Worm (Caenorhabditis elegans) whole organism, early embryonic: ENCODE data around the gene dylt-3.
A peak's percentile ranks its signal among the peaks of the same experiment; 100 is the strongest.

Experiments used
- B0310.2 ChIP-seq: sonication (generic microtip); optimal IDR thresholded peaks from 2 replicates; lab custom pipeline; 2016; ENCODE audit warnings: mild to moderate bottlenecking, missing genetic modification characterization, missing compliant biosample characterization
- F13C5.2 ChIP-seq: sonication (generic microtip); optimal IDR thresholded peaks from 2 replicates; lab custom pipeline; 2017; ENCODE audit warnings: mild to moderate bottlenecking, missing genetic modification characterization, inconsistent platforms, missing compliant biosample characterization
- aly-1 ChIP-seq: sonication (generic microtip); optimal IDR thresholded peaks from 2 replicates; lab custom pipeline; 2016; ENCODE audit warnings: missing genetic modification characterization, missing compliant biosample characterization
- ama-1 ChIP-seq: fragments of 150-350 bp; optimal IDR thresholded peaks from 2 replicates; lab custom pipeline; 2014
- ceh-13 ChIP-seq: fragments of 200-800 bp; sonication (Bioruptor generic); optimal IDR thresholded peaks from 2 replicates; lab custom pipeline; 2018; ENCODE audit warnings: mild to moderate bottlenecking, missing genetic modification characterization, missing compliant biosample characterization
- ceh-36 ChIP-seq: sonication (generic microtip); optimal IDR thresholded peaks from 2 replicates; lab custom pipeline; 2016; ENCODE audit warnings: missing genetic modification characterization, inconsistent platforms, missing compliant biosample characterization
- ets-7 ChIP-seq: sonication (generic microtip); optimal IDR thresholded peaks from 2 replicates; lab custom pipeline; 2016; ENCODE audit warnings: missing genotype, missing genetic modification characterization, missing compliant biosample characterization
- flt-1 ChIP-seq: fragments of 200-800 bp; sonication (Bioruptor generic); IDR thresholded peaks from 2 replicates; pipeline ENCODE4 v1.3.6; 2022; ENCODE audit warnings: missing genetic modification characterization, missing compliant biosample characterization
- hmbx-1 ChIP-seq: sonication (generic microtip); optimal IDR thresholded peaks from 2 replicates; lab custom pipeline; 2016; ENCODE audit warnings: mild to moderate bottlenecking, missing genetic modification characterization, missing compliant biosample characterization
- hmg-4 ChIP-seq: fragments of 200-800 bp; sonication (Bioruptor generic); optimal IDR thresholded peaks from 2 replicates; lab custom pipeline; 2018; ENCODE audit warnings: mild to moderate bottlenecking, missing genetic modification characterization, missing compliant biosample characterization
- hnd-1 ChIP-seq: sonication (generic microtip); optimal IDR thresholded peaks from 2 replicates; lab custom pipeline; 2016; ENCODE audit warnings: missing genetic modification characterization, missing compliant biosample characterization
- pes-1 ChIP-seq: fragments of 200-800 bp; sonication (Bioruptor generic); IDR thresholded peaks from 2 replicates; pipeline ENCODE4 v1.3.6; 2022; ENCODE audit warnings: missing genetic modification reagents, missing genetic modification characterization, missing compliant biosample characterization
- scrt-1 ChIP-seq: fragments of 200-800 bp; sonication (Bioruptor generic); IDR thresholded peaks from 2 replicates; pipeline ENCODE4 v1.3.6; 2022; ENCODE audit warnings: missing genetic modification characterization, missing compliant biosample characterization
- sea-1 ChIP-seq: fragments of 200-800 bp; sonication (Bioruptor generic); conservative IDR thresholded peaks from 2 replicates; pipeline ENCODE4 v1.3.6; 2022; ENCODE audit warnings: missing genetic modification characterization, missing compliant biosample characterization
- tbx-11 ChIP-seq: fragments of 200-800 bp; sonication (Bioruptor generic); IDR thresholded peaks from 2 replicates; pipeline ENCODE4 v1.3.6; 2022; ENCODE audit warnings: missing genetic modification characterization, missing compliant biosample characterization
- tbx-37 ChIP-seq: fragments of 200-800 bp; sonication (Bioruptor generic); conservative IDR thresholded peaks from 2 replicates; pipeline ENCODE4 v1.3.6; 2022; ENCODE audit warnings: missing genetic modification reagents, missing genetic modification characterization, missing compliant biosample characterization
- tra-4 ChIP-seq: sonication (generic microtip); optimal IDR thresholded peaks from 2 replicates; lab custom pipeline; 2017; ENCODE audit warnings: missing genetic modification characterization, missing compliant biosample characterization

Gene dylt-3

DNA sequence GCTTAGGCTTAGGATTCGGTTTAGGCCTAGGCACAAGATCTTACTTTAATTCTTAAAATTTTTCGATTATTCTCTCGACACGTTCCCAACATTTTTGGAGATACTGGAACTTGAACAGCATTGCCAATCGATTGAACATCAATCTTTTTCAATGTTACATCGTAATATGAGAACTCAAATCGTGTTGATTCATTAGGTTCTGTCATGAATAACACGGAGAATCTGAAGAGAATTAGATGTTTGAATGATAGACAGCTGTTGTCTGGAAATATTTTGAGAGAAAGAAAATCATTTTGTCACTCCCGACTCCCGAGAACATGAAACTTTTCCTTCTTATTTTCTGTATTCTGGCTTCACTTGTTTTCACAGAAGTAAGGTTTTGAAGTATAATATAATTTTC, 12.3 kb upstream of the dylt-3 start, which contains the start of gene T05C12.15:
TSS of gene T05C12.15 (plus strand) at position 301 of the 400 bp plus-strand sequence.
- TF ChIP-seq ama-1 (lab: Kevin White, UChicago) (no peak), pes-1 (GFP tag; lab: Robert Waterston, UW) (no peak), ets-7 (tag; lab: Kevin White, UChicago) (no peak), B0310.2 (tag; lab: Kevin White, UChicago) (no peak), sea-1 (GFP tag; lab: Robert Waterston, UW) (no peak), aly-1 (tag; lab: Kevin White, UChicago) (no peak)

DNA sequence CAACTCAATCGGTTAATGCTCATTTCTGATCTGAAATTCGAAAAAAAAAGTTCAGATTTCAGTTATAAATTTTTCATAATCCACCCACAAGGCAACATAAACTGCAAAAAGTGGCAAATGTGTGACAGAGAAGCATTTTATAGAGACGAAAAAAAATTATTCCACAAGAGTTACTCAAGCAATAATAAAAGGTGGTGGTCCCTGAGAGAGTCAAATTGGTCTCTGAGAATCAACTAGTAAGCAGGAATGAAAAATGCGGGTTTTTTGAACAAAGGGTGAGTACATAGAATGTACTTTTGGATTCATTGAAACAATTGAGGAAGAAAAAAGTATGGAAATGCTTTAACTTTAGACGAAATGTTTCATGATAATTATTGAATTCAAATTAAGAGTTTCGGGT, 11.2 kb upstream of the dylt-3 start, which contains the start of gene T05C12.11:
TSS of gene T05C12.11 (minus strand) at position 101 of the 400 bp plus-strand sequence.
- TF ChIP-seq F13C5.2 (tag; lab: Kevin White, UChicago) (no peak), tra-4 (no peak), hmbx-1 (tag; lab: Kevin White, UChicago) (no peak), scrt-1 (no peak)

- no peak for TF ChIP-seq ceh-36 (tag; lab: Kevin White, UChicago)
- no peak for TF ChIP-seq scrt-1
- TF ChIP-seq ets-7 (tag; lab: Kevin White, UChicago): no peak
- no peak for TF ChIP-seq aly-1 (tag; lab: Kevin White, UChicago)
- TF ChIP-seq B0310.2 (tag; lab: Kevin White, UChicago): no peak
- no peak for TF ChIP-seq hmbx-1 (tag; lab: Kevin White, UChicago)
- no peak for TF ChIP-seq pes-1 (GFP tag; lab: Robert Waterston, UW)
- no peak for TF ChIP-seq tbx-11 (GFP tag; lab: Robert Waterston, UW)
These were observed 8.1 kb upstream of the dylt-3 start, which contains the start of the genes decr-1.3 and T05C12.1 for ce11 chrII:8173449-8173848. Gene decr-1.3, minus strand, starts transcription at chrII:8173549. Gene T05C12.1, plus strand, starts transcription at chrII:8173680.

DNA sequence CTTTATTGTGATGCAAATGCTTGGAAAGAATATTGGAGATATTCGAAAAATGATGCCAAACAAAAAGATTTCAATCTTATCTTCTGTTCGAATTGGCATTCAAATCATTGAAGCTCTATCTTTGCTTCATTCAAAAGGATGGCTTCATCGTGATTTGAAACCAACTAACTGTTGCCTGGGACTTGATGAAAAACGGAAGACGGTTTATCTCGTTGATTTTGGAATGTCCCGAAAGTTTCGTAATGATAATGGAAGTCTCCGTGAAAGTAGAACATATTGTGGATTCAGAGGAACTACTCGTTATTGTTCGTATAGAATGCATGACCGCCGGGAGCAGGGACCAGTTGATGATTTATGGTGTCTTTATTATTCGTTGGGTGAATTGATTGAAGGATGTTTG, 7.4 kb upstream of the dylt-3 start:
- no peak for TF ChIP-seq hnd-1 (tag; lab: Kevin White, UChicago)
- TF ChIP-seq hmbx-1 (tag; lab: Kevin White, UChicago): no peak
- TF ChIP-seq tra-4: no peak
- no peak for TF ChIP-seq aly-1 (tag; lab: Kevin White, UChicago)
- no peak for TF ChIP-seq hmg-4
- TF ChIP-seq ceh-36 (tag; lab: Kevin White, UChicago): no peak
- no peak for TF ChIP-seq tbx-11 (GFP tag; lab: Robert Waterston, UW)
- TF ChIP-seq tbx-37 (GFP tag; lab: Robert Waterston, UW): no peak
- TF ChIP-seq ama-1 (lab: Kevin White, UChicago): no peak
- no peak for TF ChIP-seq ceh-13 (GFP tag; lab: Kevin White, UChicago)
- TF ChIP-seq ets-7 (tag; lab: Kevin White, UChicago): no peak

ce11 chrII:8177095-8177494, 4.4 kb upstream of the dylt-3 start, which contains the start of gene acr-14:
Gene acr-14, minus strand, starts transcription at chrII:8177195.
- TF ChIP-seq pes-1 (GFP tag; lab: Robert Waterston, UW): no peak
- no peak for TF ChIP-seq F13C5.2 (tag; lab: Kevin White, UChicago)

ce11 chrII:8178614-8179013, 2.9 kb upstream of the dylt-3 start:
- TF ChIP-seq hmg-4 (no peak), ceh-13 (GFP tag; lab: Kevin White, UChicago) (no peak), aly-1 (tag; lab: Kevin White, UChicago) (no peak), tra-4 (no peak), ama-1 (lab: Kevin White, UChicago) (no peak), ets-7 (tag; lab: Kevin White, UChicago) (no peak), B0310.2 (tag; lab: Kevin White, UChicago) (no peak)

DNA sequence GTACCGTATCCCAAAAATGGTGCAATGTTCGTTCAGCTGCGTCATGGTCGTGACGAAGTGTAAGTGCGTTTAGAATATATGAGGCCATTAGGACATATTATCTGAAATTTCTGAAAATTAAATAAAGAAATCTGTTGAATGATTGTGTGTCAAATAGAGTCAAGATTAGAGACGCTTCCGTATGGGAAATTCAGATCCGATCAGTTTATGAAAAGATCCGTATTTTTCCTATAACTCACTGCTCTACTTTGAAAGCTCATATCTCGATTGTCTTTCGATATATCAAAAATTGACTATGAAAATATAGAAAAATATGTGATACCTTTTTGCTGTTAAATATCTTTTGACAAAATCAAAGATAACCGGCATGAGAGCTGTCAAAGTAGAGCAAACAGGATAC, 1.3 kb upstream of the dylt-3 start, which contains the start of gene T05C12.4:
TSS of gene T05C12.4 (minus strand) at position 101 of the 400 bp plus-strand sequence.
- TF ChIP-seq hnd-1 (tag; lab: Kevin White, UChicago) (no peak), tbx-37 (GFP tag; lab: Robert Waterston, UW) (no peak), hmbx-1 (tag; lab: Kevin White, UChicago) (no peak), scrt-1 (no peak), pes-1 (GFP tag; lab: Robert Waterston, UW) (no peak), hmg-4 (no peak), sea-1 (GFP tag; lab: Robert Waterston, UW) (no peak), tra-4 (no peak)

DNA sequence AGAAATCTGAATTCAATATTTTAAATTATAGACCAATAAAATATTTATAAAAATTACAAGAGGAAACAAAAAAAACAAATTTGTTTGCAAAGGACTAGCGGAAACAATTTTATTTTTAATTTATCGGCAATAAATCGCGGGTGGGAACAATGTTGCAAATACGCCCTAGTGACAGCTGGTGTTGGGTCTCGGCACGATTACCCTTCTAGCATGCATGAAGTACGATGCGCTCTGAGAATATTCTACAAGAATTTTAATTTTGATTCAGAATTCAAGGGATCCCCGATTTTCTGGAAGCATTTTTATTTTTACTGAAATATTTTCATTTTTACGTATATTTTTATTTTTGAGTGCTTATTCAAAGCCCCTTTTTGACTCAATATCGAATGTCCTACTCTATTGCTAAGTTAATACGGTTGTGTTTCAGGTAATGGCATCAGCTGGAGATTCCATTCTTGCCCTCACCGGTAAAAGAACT, 3.5 kb downstream of the dylt-3 start, which contains the start of the genes mig-5 and cct-1:
TSS of gene mig-5 (minus strand) at position 8 of the 478 bp plus-strand sequence.
TSS of gene cct-1 (plus strand) at position 428 of the 478 bp plus-strand sequence.
- TF ChIP-seq hmg-4 (peak; percentile 31), ceh-36 (tag; lab: Kevin White, UChicago) (no peak), hnd-1 (tag; lab: Kevin White, UChicago) (no peak), F13C5.2 (tag; lab: Kevin White, UChicago) (peak; percentile 85), tra-4 (no peak), sea-1 (GFP tag; lab: Robert Waterston, UW) (no peak), scrt-1 (no peak), pes-1 (GFP tag; lab: Robert Waterston, UW) (no peak), tbx-37 (GFP tag; lab: Robert Waterston, UW) (no peak), hmbx-1 (tag; lab: Kevin White, UChicago) (no peak), tbx-11 (GFP tag; lab: Robert Waterston, UW) (no peak), ceh-13 (GFP tag; lab: Kevin White, UChicago) (no peak), ets-7 (tag; lab: Kevin White, UChicago) (no peak), flt-1 (GFP tag; lab: Robert Waterston, UW) (peak; percentile 48; the same call in 1 of the 2 replicates), ama-1 (lab: Kevin White, UChicago) (no peak)
